Worm (Caenorhabditis elegans): ENCODE data around the gene ugt-57.
A peak's percentile ranks its signal among the peaks of the same experiment; 100 is the strongest.

ugt-57 gene

ce11 chrX:6963842-6964241 lies 27.7 kb upstream of the ugt-57 start:
- TF ChIP-seq efl-3 (GFP tag; optimal IDR thresholded peaks at IDR 0.05), result no peak
- peak; percentile 21 for TF ChIP-seq lin-14 (GFP tag; optimal IDR thresholded peaks at IDR 0.05)

DNA sequence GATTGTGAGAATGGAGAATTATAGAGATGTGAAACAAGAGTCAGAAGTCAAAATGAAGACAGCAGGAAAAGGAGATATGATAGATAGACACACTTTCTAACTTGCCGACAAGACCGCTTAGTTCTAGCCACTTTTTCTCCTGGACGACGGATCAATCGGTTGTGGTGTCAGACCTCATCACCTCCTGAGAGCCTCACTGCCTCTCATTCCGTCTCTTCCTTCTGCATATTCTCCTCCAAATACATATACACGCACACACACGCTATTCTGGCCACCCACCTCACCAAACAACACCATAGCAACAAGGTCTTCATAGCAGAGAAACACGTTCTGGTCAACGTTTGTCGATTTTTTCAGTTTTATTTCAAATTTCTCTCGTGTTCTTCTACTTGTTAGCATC lies 24.5 kb upstream of the ugt-57 start, which contains the start of gene F01E11.3:
F01E11.3 (plus strand) TSS at position 301 of the 400 bp plus-strand sequence.
- TF ChIP-seq irx-1 (tag; optimal IDR thresholded peaks at IDR 0.05) (no peak), nhr-12 (tag; optimal IDR thresholded peaks at IDR 0.05) (no peak), ceh-8 (GFP tag; optimal IDR thresholded peaks at IDR 0.05) (no peak), lin-15B (tag; optimal IDR thresholded peaks at IDR 0.05) (no peak), C34B4.2 (tag; optimal IDR thresholded peaks at IDR 0.05) (no peak), C16A3.4 (tag; optimal IDR thresholded peaks at IDR 0.05) (no peak), lin-35 (GFP tag; optimal IDR thresholded peaks at IDR 0.05) (no peak), fkh-10 (GFP tag; optimal IDR thresholded peaks at IDR 0.05) (no peak), fkh-8 (tag; optimal IDR thresholded peaks at IDR 0.05) (no peak), unc-86 (tag; optimal IDR thresholded peaks at IDR 0.05) (no peak), nhr-237 (tag; optimal IDR thresholded peaks at IDR 0.05) (no peak), nhr-71 (tag; optimal IDR thresholded peaks at IDR 0.05) (no peak), grh-1 (GFP tag; IDR thresholded peaks at IDR 0.05) (no peak), snpc-4 (tag; optimal IDR thresholded peaks at IDR 0.05) (no peak), pqm-1 (tag; optimal IDR thresholded peaks at IDR 0.05) (no peak), tlp-1 (tag; optimal IDR thresholded peaks at IDR 0.05) (no peak), pag-3 (tag; optimal IDR thresholded peaks at IDR 0.05; ENCODE audit: borderline replicate concordance, insufficient read depth) (no peak)

DNA sequence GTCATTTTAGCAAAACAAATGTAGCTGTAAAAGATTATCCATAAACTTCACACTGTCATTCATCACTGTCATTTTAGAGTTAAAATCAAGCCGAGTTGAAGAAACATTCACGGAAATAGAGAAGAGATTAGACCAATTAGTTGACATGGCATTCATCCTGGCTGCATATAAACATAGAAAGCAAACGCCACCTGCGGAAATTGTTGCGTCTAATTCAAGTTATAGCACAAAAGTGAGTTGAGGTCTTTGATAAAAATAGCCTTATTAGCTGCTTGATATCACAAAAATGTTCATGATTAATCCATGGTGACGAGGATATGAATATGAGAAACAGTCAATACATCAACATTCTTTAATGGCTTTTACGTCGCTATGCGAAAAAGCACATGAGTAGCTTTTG lies 23.0 kb upstream of the ugt-57 start:
- no peak for TF ChIP-seq Y116A8C.19 (tag; optimal IDR thresholded peaks at IDR 0.05; ENCODE audit: borderline replicate concordance)
- no peak for TF ChIP-seq egl-13 (tag; optimal IDR thresholded peaks at IDR 0.05)
- TF ChIP-seq fkh-8 (tag; optimal IDR thresholded peaks at IDR 0.05), result peak; percentile 40
- peak; percentile 32 for TF ChIP-seq pax-3 (tag; optimal IDR thresholded peaks at IDR 0.05)
- peak; percentile 90 for TF ChIP-seq dsc-1 (tag; optimal IDR thresholded peaks at IDR 0.05)
- no peak for TF ChIP-seq efl-1 (optimal IDR thresholded peaks at IDR 0.05)
- peak in 1 of 2 experiments; percentile 49 for TF ChIP-seq efl-1 (GFP tag; optimal IDR thresholded peaks at IDR 0.05 in 1 of 2)

- peak; percentile 30 for TF ChIP-seq lin-14 (GFP tag; optimal IDR thresholded peaks at IDR 0.05)
- TF ChIP-seq F16B12.6 (tag; optimal IDR thresholded peaks at IDR 0.05), result no peak
These were observed 21.4 kb upstream of the ugt-57 start for ce11 chrX:6970134-6970533.

DNA sequence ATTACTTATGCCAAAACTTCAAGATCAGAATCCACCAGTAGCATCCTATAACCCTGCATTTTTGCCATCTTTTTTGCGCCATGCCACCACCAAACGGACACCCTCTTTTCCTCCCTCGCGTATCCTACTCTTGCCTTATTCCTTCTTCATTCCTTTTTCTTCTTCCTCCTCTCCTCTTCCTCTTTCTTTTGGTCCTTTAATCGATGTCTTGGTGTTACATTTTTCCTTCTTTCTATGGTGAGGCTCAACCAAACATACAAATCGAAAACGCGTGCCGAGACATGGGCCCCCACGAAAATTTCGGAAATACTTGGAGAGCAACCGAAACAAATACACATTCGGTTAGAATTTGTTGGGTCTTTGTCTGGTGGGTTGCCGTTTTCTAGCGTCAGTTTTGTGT lies 20.2 kb upstream of the ugt-57 start:
- TF ChIP-seq xbp-1 (tag; optimal IDR thresholded peaks at IDR 0.05) (no peak), mep-1 (tag; optimal IDR thresholded peaks at IDR 0.05) (no peak), ceh-82 (tag; optimal IDR thresholded peaks at IDR 0.05) (peak in 1 of 3 experiments; percentile 19), efl-1 (optimal IDR thresholded peaks at IDR 0.05) (no peak), efl-1 (GFP tag; optimal IDR thresholded peaks at IDR 0.05 in 1 of 2) (peak in 1 of 2 experiments; percentile 83), ceh-90 (tag; optimal IDR thresholded peaks at IDR 0.05) (no peak), hlh-4 (tag; optimal IDR thresholded peaks at IDR 0.05) (no peak), swsn-7 (tag; optimal IDR thresholded peaks at IDR 0.05) (no peak), nhr-47 (tag; optimal IDR thresholded peaks at IDR 0.05) (no peak), lin-14 (GFP tag; optimal IDR thresholded peaks at IDR 0.05) (peak; percentile 69)

- TF ChIP-seq swsn-7 (tag; optimal IDR thresholded peaks at IDR 0.05) (no peak), pax-3 (tag; optimal IDR thresholded peaks at IDR 0.05) (no peak), nhr-71 (tag; optimal IDR thresholded peaks at IDR 0.05) (no peak), dsc-1 (tag; optimal IDR thresholded peaks at IDR 0.05) (peak; percentile 80)
These were observed 3.3 kb upstream of the ugt-57 start for ce11 chrX:6988212-6988611.

Data from whole organism, L1 larva.